Worm (Caenorhabditis elegans): ENCODE results near the gene srbc-61.
"Not testable (repeated sequence)": the region's sequence is repeated elsewhere in the genome, so short reads cannot be mapped to it uniquely, and the experiment has no call there.

The srbc-61 gene

DNA sequence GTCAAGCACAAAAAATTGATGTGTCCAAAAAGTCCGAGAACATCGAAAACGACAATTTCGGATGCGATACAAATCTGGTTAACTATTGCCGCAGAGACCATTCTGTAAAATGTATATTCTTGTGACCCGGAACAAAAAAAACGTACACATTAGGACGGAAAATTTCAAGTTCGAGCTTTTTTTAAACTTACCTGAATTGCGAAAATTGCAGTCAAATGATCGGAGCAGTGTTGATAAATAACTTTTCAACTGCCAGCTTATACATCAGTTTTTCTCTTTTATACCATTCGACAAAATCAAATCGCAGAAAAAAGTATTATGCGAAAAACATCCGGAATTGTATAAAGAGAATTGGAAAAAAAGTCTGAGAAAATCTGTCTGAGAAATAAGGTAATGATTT is 38.3 kb upstream of the srbc-61 start, which contains the start of gene srsx-2:
Gene srsx-2 (minus strand): TSS at position 101 of the 400 bp plus-strand sequence.
- TF ChIP-seq K12H6.12 (tag; optimal IDR thresholded peaks at IDR 0.05) (no peak), egl-18 (GFP tag; IDR thresholded peaks at IDR 0.05) (no peak), D2030.7 (GFP tag; IDR thresholded peaks at IDR 0.05) (no peak), attf-3 (GFP tag; conservative IDR thresholded peaks at IDR 0.05) (no peak), athp-1 (tag; optimal IDR thresholded peaks at IDR 0.05) (no peak), nhr-90 (tag; optimal IDR thresholded peaks at IDR 0.05) (no peak), T07F8.4 (tag; optimal IDR thresholded peaks at IDR 0.05) (no peak), snpc-1.3 (tag; optimal IDR thresholded peaks at IDR 0.05; ENCODE audit: insufficient read depth) (no peak), aptf-2 (GFP tag; conservative IDR thresholded peaks at IDR 0.05) (no peak), let-526 (GFP tag; IDR thresholded peaks at IDR 0.05) (no peak), egrh-3 (GFP tag; IDR thresholded peaks at IDR 0.05) (no peak), F37B4.10 (GFP tag; IDR thresholded peaks at IDR 0.05) (no peak), bed-1 (GFP tag; IDR thresholded peaks at IDR 0.05) (no peak), repo-1 (tag; optimal IDR thresholded peaks at IDR 0.05) (no peak), F22D6.2 (tag; optimal IDR thresholded peaks at IDR 0.05) (no peak), atf-7 (tag; optimal IDR thresholded peaks at IDR 0.05) (no peak)

DNA sequence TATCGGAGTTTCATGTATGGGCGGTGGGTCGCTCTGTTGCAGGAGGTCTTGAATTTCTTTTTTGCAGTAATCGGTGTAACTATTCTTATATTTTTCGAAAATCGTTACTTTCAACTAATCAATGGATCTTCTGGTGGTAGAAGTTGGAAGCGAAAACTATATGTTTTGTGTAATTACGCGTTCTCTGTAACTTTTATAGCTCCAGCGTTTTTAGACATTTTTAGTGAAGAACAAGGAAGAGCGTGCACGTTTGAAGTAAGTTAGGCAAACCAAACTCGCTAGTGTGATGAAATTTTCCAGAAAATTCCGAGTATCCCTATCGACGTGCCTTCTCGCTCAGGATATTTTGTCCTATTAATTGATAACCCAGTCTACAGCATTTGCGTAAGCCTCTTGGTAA is 37.2 kb upstream of the srbc-61 start, which contains the start of gene srh-154:
Gene srh-154 (plus strand): TSS at position 301 of the 400 bp plus-strand sequence.
- TF ChIP-seq lsy-27 (tag; optimal IDR thresholded peaks at IDR 0.05; ENCODE audit: borderline replicate concordance, insufficient read depth): no peak
- no peak for TF ChIP-seq nfyb-1 (GFP tag; IDR thresholded peaks at IDR 0.05)
- TF ChIP-seq ZK185.1 (tag; optimal IDR thresholded peaks at IDR 0.05; ENCODE audit: poor library complexity, severe bottlenecking): no peak
- TF ChIP-seq ceh-27 (GFP tag; optimal IDR thresholded peaks at IDR 0.05): no peak
- TF ChIP-seq athp-1 (tag; optimal IDR thresholded peaks at IDR 0.05): no peak
- no peak for TF ChIP-seq ccch-3 (GFP tag; optimal IDR thresholded peaks at IDR 0.05)
- TF ChIP-seq F37B4.10 (GFP tag; IDR thresholded peaks at IDR 0.05): no peak
- no peak for TF ChIP-seq bed-1 (GFP tag; IDR thresholded peaks at IDR 0.05)
- no peak for TF ChIP-seq Y79H2A.3 (GFP tag; conservative IDR thresholded peaks at IDR 0.05)
- no peak for TF ChIP-seq pbrm-1 (GFP tag; IDR thresholded peaks at IDR 0.05)
- TF ChIP-seq egl-44 (GFP tag; IDR thresholded peaks at IDR 0.05): no peak
- no peak for TF ChIP-seq snpc-3.4 (tag; optimal IDR thresholded peaks at IDR 0.05)
- TF ChIP-seq lag-1 (GFP tag; IDR thresholded peaks at IDR 0.05): no peak
- TF ChIP-seq K11D2.4 (GFP tag; IDR thresholded peaks at IDR 0.05): no peak
- no peak for TF ChIP-seq T26A5.8 (tag; optimal IDR thresholded peaks at IDR 0.05)
- no peak for TF ChIP-seq lin-35 (GFP tag; optimal IDR thresholded peaks at IDR 0.05)

- TF ChIP-seq repo-1 (tag; optimal IDR thresholded peaks at IDR 0.05) (no peak), F23B12.7 (tag; optimal IDR thresholded peaks at IDR 0.05; ENCODE audit: insufficient read depth) (no peak)
Observed at ce11 chrV:17449836-17450235, 26.8 kb upstream of the srbc-61 start.

DNA sequence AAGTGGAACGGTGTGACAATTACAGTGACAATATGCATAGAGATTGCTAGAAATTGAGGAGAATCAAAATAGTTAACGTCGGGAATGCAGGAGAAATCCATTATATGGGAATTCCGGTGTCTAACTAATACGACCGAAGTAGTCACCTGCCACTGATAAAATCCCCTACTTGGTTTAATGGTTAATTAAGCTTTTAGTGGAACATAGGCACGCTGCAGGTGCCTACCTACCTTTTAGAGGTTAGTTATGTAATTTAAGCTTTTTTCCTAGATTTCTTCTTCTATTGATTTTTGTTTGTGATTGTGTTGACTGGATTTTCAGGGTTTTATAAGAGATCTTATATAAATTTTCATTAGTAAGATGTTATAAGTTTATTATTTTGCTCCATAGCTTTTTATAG is 20.4 kb upstream of the srbc-61 start, which contains the start of gene srh-203:
Gene srh-203 (minus strand): TSS at position 101 of the 400 bp plus-strand sequence.
- not testable (repeated sequence) for TF ChIP-seq cebp-2 (GFP tag; IDR thresholded peaks at IDR 0.05); nfyb-1 (GFP tag; IDR thresholded peaks at IDR 0.05); Y67H2A.10 (GFP tag; conservative IDR thresholded peaks at IDR 0.05)

ce11 chrV:17458069-17458468 is 18.5 kb upstream of the srbc-61 start, which contains the start of gene str-200:
str-200 (minus strand) TSS chrV:17458169.
- TF ChIP-seq tbx-9 (tag; optimal IDR thresholded peaks at IDR 0.05; ENCODE audit: borderline replicate concordance) (no peak), nhr-179 (tag; optimal IDR thresholded peaks at IDR 0.05) (no peak)
